Fruit fly (Drosophila melanogaster) whole organism, embryonic: ENCODE data around the gene inaF-B.

ENCODE experiments used
- BEAF-32 ChIP-seq: fragments of 200-800 bp; sonication (Bioruptor generic); optimal IDR thresholded peaks from 3 replicates; lab custom pipeline; 2017; ENCODE audit warnings: missing biosample characterization, missing genetic modification characterization, mild to moderate bottlenecking, moderate library complexity, missing genetic modification reagents
- CG12104 ChIP-seq: fragments of 200-800 bp; sonication (Bioruptor generic); optimal IDR thresholded peaks from 3 replicates; lab custom pipeline; 2016; ENCODE audit warnings: missing biosample characterization, missing genetic modification characterization
- CG12219 ChIP-seq: fragments of 200-800 bp; sonication (Bioruptor generic); optimal IDR thresholded peaks from 3 replicates; lab custom pipeline; 2018; ENCODE audit warnings: missing biosample characterization, mild to moderate bottlenecking, missing genetic modification characterization
- CG13287 ChIP-seq: fragments of 200-800 bp; sonication (Bioruptor generic); IDR thresholded peaks from 2 replicates; pipeline ENCODE4 v1.3.6; 2022; ENCODE audit warnings: missing biosample characterization, missing genetic modification characterization; ENCODE audit not compliant: partially characterized antibody
- CG14860 ChIP-seq: fragments of 200-800 bp; sonication (Bioruptor generic); IDR thresholded peaks from 3 replicates; pipeline ENCODE4 v1.3.6; 2022; ENCODE audit warnings: missing biosample characterization, missing genetic modification characterization; ENCODE audit not compliant: partially characterized antibody
- CG16813 ChIP-seq: fragments of 200-800 bp; sonication (Bioruptor generic); IDR thresholded peaks from 3 replicates; pipeline ENCODE4 v1.3.6; 2022; ENCODE audit warnings: missing biosample characterization, missing genetic modification characterization; ENCODE audit not compliant: partially characterized antibody
- CG18011 ChIP-seq: fragments of 200-800 bp; sonication (Bioruptor generic); optimal IDR thresholded peaks from 2 replicates; lab custom pipeline; 2017; ENCODE audit warnings: missing biosample characterization, missing genetic modification characterization, mild to moderate bottlenecking, moderate library complexity, missing genotype
- CG18764 ChIP-seq: fragments of 200-800 bp; sonication (Bioruptor generic); optimal IDR thresholded peaks from 3 replicates; lab custom pipeline; 2016; ENCODE audit warnings: missing biosample characterization, missing genetic modification characterization
- CG2116 ChIP-seq: fragments of 200-800 bp; sonication (Bioruptor generic); optimal IDR thresholded peaks from 3 replicates; lab custom pipeline; 2018; ENCODE audit warnings: missing biosample characterization, mild to moderate bottlenecking, missing genetic modification characterization
- CG2202 ChIP-seq: fragments of 200-800 bp; sonication (Bioruptor generic); optimal IDR thresholded peaks from 2 replicates; lab custom pipeline; 2018; ENCODE audit warnings: missing biosample characterization, mild to moderate bottlenecking, missing genetic modification characterization
- CG31224 ChIP-seq: fragments of 200-800 bp; sonication (Bioruptor generic); IDR thresholded peaks from 2 replicates; pipeline ENCODE4 v1.3.6; 2022; ENCODE audit warnings: missing biosample characterization, missing genetic modification characterization
- CG32772 ChIP-seq: fragments of 200-800 bp; sonication (Bioruptor generic); IDR thresholded peaks from 2 replicates; pipeline ENCODE4 v1.3.6; 2022; ENCODE audit warnings: missing biosample characterization, missing genetic modification characterization
- CG4282 ChIP-seq: fragments of 200-800 bp; sonication (Bioruptor generic); optimal IDR thresholded peaks from 2 replicates; lab custom pipeline; 2016; ENCODE audit warnings: missing biosample characterization, missing genetic modification characterization
- CG43689 ChIP-seq: fragments of 200-800 bp; sonication (Bioruptor generic); IDR thresholded peaks from 2 replicates; pipeline ENCODE4 v1.3.6; 2022; ENCODE audit warnings: missing biosample characterization, missing genetic modification characterization
- CG4820 ChIP-seq: fragments of 200-800 bp; sonication (Bioruptor generic); optimal IDR thresholded peaks from 3 replicates; lab custom pipeline; 2016; ENCODE audit warnings: missing biosample characterization, missing genetic modification characterization
- CG4854 ChIP-seq: fragments of 200-800 bp; sonication (Bioruptor generic); optimal IDR thresholded peaks from 2 replicates; lab custom pipeline; 2016; ENCODE audit warnings: missing biosample characterization, missing genetic modification characterization, inconsistent platforms
- CG7963 ChIP-seq: fragments of 200-800 bp; sonication (Bioruptor generic); IDR thresholded peaks from 3 replicates; pipeline ENCODE4 v1.3.6; 2022; ENCODE audit warnings: missing biosample characterization, missing genetic modification characterization; ENCODE audit not compliant: partially characterized antibody
- Camta ChIP-seq: fragments of 200-800 bp; sonication (Bioruptor generic); optimal IDR thresholded peaks from 2 replicates; lab custom pipeline; 2016; ENCODE audit warnings: missing biosample characterization, missing genetic modification characterization
- Drgx ChIP-seq: fragments of 200-800 bp; sonication (Bioruptor generic); IDR thresholded peaks from 2 replicates; pipeline ENCODE4 v1.3.6; 2022; ENCODE audit warnings: missing biosample characterization, missing genetic modification characterization
- E2f2 ChIP-seq: fragments of 200-800 bp; sonication (Bioruptor generic); IDR thresholded peaks from 2 replicates; pipeline ENCODE4 v1.3.6; 2022; ENCODE audit warnings: missing biosample characterization, missing genetic modification characterization
- Elba2 ChIP-seq: fragments of 200-800 bp; sonication (Bioruptor generic); optimal IDR thresholded peaks from 3 replicates; lab custom pipeline; 2016; ENCODE audit warnings: missing biosample characterization, missing genetic modification characterization
- HHEX ChIP-seq: fragments of 200-800 bp; sonication (Bioruptor generic); optimal IDR thresholded peaks from 3 replicates; lab custom pipeline; 2017; ENCODE audit warnings: missing biosample characterization, mild to moderate bottlenecking, missing genetic modification characterization, missing genetic modification reagents
- HLH54F ChIP-seq: fragments of 200-800 bp; sonication (Bioruptor generic); optimal IDR thresholded peaks from 3 replicates; lab custom pipeline; 2016; ENCODE audit warnings: missing biosample characterization, missing genetic modification characterization
- Mes4 ChIP-seq: fragments of 200-800 bp; sonication (Bioruptor generic); optimal IDR thresholded peaks from 2 replicates; lab custom pipeline; 2016; ENCODE audit warnings: missing biosample characterization, missing genetic modification characterization
- NC2β ChIP-seq: fragments of 200-800 bp; sonication (Bioruptor generic); optimal IDR thresholded peaks from 2 replicates; lab custom pipeline; 2016; ENCODE audit warnings: missing biosample characterization, missing genetic modification characterization
- Spps ChIP-seq: fragments of 200-800 bp; sonication (Bioruptor generic); optimal IDR thresholded peaks from 2 replicates; lab custom pipeline; 2018; ENCODE audit warnings: missing biosample characterization, mild to moderate bottlenecking, missing genetic modification characterization
- ab ChIP-seq: fragments of 200-800 bp; sonication (Bioruptor generic); optimal IDR thresholded peaks from 2 replicates; lab custom pipeline; 2016; ENCODE audit warnings: missing biosample characterization, missing genetic modification characterization
- btn ChIP-seq: fragments of 200-800 bp; sonication (Bioruptor generic); optimal IDR thresholded peaks from 2 replicates; lab custom pipeline; 2016; ENCODE audit warnings: missing biosample characterization, missing genetic modification characterization
- chn ChIP-seq: fragments of 200-800 bp; sonication (Bioruptor generic); optimal IDR thresholded peaks from 2 replicates; lab custom pipeline; 2016; ENCODE audit warnings: missing biosample characterization, missing genetic modification characterization
- ci ChIP-seq: fragments of 200-800 bp; sonication (Bioruptor generic); IDR thresholded peaks from 3 replicates; pipeline ENCODE4 v1.3.6; 2022; ENCODE audit warnings: missing biosample characterization, missing genetic modification characterization
- crp ChIP-seq, 2 experiments: fragments of 200-800 bp; sonication (Bioruptor generic); optimal IDR thresholded peaks; 2 replicates in 1 of 2; 3 replicates in 1 of 2; lab custom pipeline; 2017; ENCODE audit warnings: missing biosample characterization in 2 of 2, missing genetic modification characterization in 2 of 2, mild to moderate bottlenecking in 1 of 2, moderate library complexity in 1 of 2
- disco-r ChIP-seq: fragments of 200-800 bp; sonication (Bioruptor generic); optimal IDR thresholded peaks from 2 replicates; lab custom pipeline; 2016; ENCODE audit warnings: missing biosample characterization, missing genetic modification characterization
- dmrt11E ChIP-seq: fragments of 200-800 bp; sonication (Bioruptor generic); optimal IDR thresholded peaks from 3 replicates; lab custom pipeline; 2018; ENCODE audit warnings: missing biosample characterization, mild to moderate bottlenecking, missing genetic modification characterization, moderate library complexity
- ewg ChIP-seq: fragments of 200-800 bp; sonication (Bioruptor generic); optimal IDR thresholded peaks from 3 replicates; lab custom pipeline; 2017; ENCODE audit warnings: mild to moderate bottlenecking, missing biosample characterization, missing genetic modification reagents, missing genetic modification characterization
- gro ChIP-seq: fragments of 200-800 bp; sonication (Bioruptor generic); optimal IDR thresholded peaks from 2 replicates; lab custom pipeline; 2016; ENCODE audit warnings: missing biosample characterization, missing genetic modification characterization
- h ChIP-seq: fragments of >200 bp; optimal IDR thresholded peaks from 2 replicates; lab custom pipeline; 2017
- insv ChIP-seq, 2 experiments: fragments of 200-800 bp; sonication (Bioruptor generic); optimal IDR thresholded peaks; 3 replicates each; lab custom pipeline; 2016 to 2018; ENCODE audit warnings: missing biosample characterization in 2 of 2, missing genetic modification characterization in 2 of 2
- jumu ChIP-seq: fragments of 200-800 bp; sonication (Bioruptor generic); optimal IDR thresholded peaks from 3 replicates; lab custom pipeline; 2016; ENCODE audit warnings: missing biosample characterization, missing genetic modification characterization
- lola ChIP-seq, 3 experiments: fragments of >200 bp in 2 of 3; fragments of 200-800 bp in 1 of 3; sonication (Bioruptor generic) in 1 of 3; optimal IDR thresholded peaks; 2 replicates each; lab custom pipeline; 2017 to 2019; ENCODE audit warnings: missing biosample characterization in 3 of 3, missing genetic modification characterization in 3 of 3, mild to moderate bottlenecking in 1 of 3, moderate library complexity in 1 of 3
- mirr ChIP-seq: fragments of 200-800 bp; sonication (Bioruptor generic); optimal IDR thresholded peaks from 3 replicates; lab custom pipeline; 2018; ENCODE audit warnings: missing biosample characterization, mild to moderate bottlenecking, missing genetic modification characterization
- nom ChIP-seq: fragments of 200-800 bp; sonication (Bioruptor generic); optimal IDR thresholded peaks from 2 replicates; lab custom pipeline; 2017; ENCODE audit warnings: missing biosample characterization, missing genetic modification characterization, mild to moderate bottlenecking, moderate library complexity, missing genetic modification reagents
- oc ChIP-seq: fragments of 200-800 bp; sonication (Bioruptor generic); optimal IDR thresholded peaks from 2 replicates; lab custom pipeline; 2018; ENCODE audit warnings: missing biosample characterization, mild to moderate bottlenecking, missing genetic modification characterization, moderate library complexity
- sim ChIP-seq: fragments of 200-800 bp; sonication (Bioruptor generic); IDR thresholded peaks from 2 replicates; pipeline ENCODE4 v1.3.6; 2022; ENCODE audit warnings: missing biosample characterization, missing genetic modification characterization
- slbo ChIP-seq: fragments of 200-800 bp; sonication (Bioruptor generic); IDR thresholded peaks from 2 replicates; pipeline ENCODE4 v1.3.6; 2022; ENCODE audit warnings: missing biosample characterization, missing genetic modification characterization
- sna ChIP-seq: fragments of 200-800 bp; sonication (Bioruptor generic); IDR thresholded peaks from 2 replicates; pipeline ENCODE4 v1.3.6; 2022; ENCODE audit warnings: missing biosample characterization, missing genetic modification characterization; ENCODE audit not compliant: partially characterized antibody
- sug ChIP-seq: fragments of 200-800 bp; optimal IDR thresholded peaks from 2 replicates; lab custom pipeline; 2019; ENCODE audit warnings: missing biosample characterization, mild to moderate bottlenecking, missing genetic modification characterization, moderate library complexity
- vnd ChIP-seq: fragments of 200-800 bp; sonication (Bioruptor generic); IDR thresholded peaks from 3 replicates; pipeline ENCODE4 v1.3.6; 2022; ENCODE audit warnings: missing biosample characterization, missing genetic modification characterization; ENCODE audit not compliant: partially characterized antibody
- z ChIP-seq: fragments of 200-800 bp; sonication (Bioruptor generic); IDR thresholded peaks from 3 replicates; pipeline ENCODE4 v1.3.6; 2022; ENCODE audit warnings: missing biosample characterization, missing genetic modification characterization
- zf30C ChIP-seq: fragments of 200-800 bp; sonication (Bioruptor generic); optimal IDR thresholded peaks from 3 replicates; lab custom pipeline; 2018; ENCODE audit warnings: missing biosample characterization, mild to moderate bottlenecking, missing genetic modification characterization

inaF-B gene

dm6 chrX:11714529-11715262 is 17.9 kb downstream of the inaF-B start (continued):
- TF ChIP-seq HLH54F (GFP tag; lab: Kevin White, UChicago), result peak; percentile 85
- peak; percentile 87 for TF ChIP-seq jumu
- TF ChIP-seq CG18764, result no peak
- no peak for TF ChIP-seq CG2202 (tag; lab: Kevin White, UChicago)
- TF ChIP-seq ci (GFP tag; lab: Robert Waterston, UW), result peak; percentile 78
- TF ChIP-seq Camta, result peak; percentile 9
- TF ChIP-seq gro (GFP tag; lab: Kevin White, UChicago), result peak; percentile 44
- no peak for TF ChIP-seq btn
- TF ChIP-seq Mes4 (GFP tag; lab: Kevin White, UChicago), result peak; percentile 69
- peak; percentile 45 for TF ChIP-seq sug
- peak; percentile 53 for TF ChIP-seq oc (tag; lab: Kevin White, UChicago)
- TF ChIP-seq zf30C (GFP tag; lab: Kevin White, UChicago), result no peak
- peak; percentile 61 for TF ChIP-seq BEAF-32 (GFP tag; lab: Kevin White, UChicago)
- TF ChIP-seq ab (GFP tag; lab: Kevin White, UChicago), result no peak
- peak; percentile 48; the same call in 1 of the 2 replicates for TF ChIP-seq CG13287
- TF ChIP-seq nom (GFP tag; lab: Kevin White, UChicago), result peak; percentile 53
- no peak for TF ChIP-seq CG4282 (GFP tag; lab: Kevin White, UChicago)
- peak; percentile 100 for TF ChIP-seq CG4820
- TF ChIP-seq dmrt11E (tag; lab: Kevin White, UChicago), result no peak
- TF ChIP-seq CG7963 (GFP tag; lab: Robert Waterston, UW), result 0 out of 3 replicates have a peak, but pooled peaks have one; percentile 57
- no peak for TF ChIP-seq CG14860
- peak; percentile 8 for TF ChIP-seq mirr (GFP tag; lab: Kevin White, UChicago)
- peak in 1 of 3 experiments; percentile 23 for TF ChIP-seq lola (GFP tag; optimal IDR thresholded peaks at IDR 0.05; lab: Kevin White, UChicago)
- TF ChIP-seq vnd (GFP tag; lab: Robert Waterston, UW), result no peak
- peak in 1 of 2 experiments; percentile 67 for TF ChIP-seq crp (GFP tag; optimal IDR thresholded peaks at IDR 0.05; lab: Kevin White, UChicago)
- TF ChIP-seq CG2116, result no peak
- TF ChIP-seq CG12104 (GFP tag; lab: Kevin White, UChicago), result no peak
- no peak for TF ChIP-seq h (lab: Kevin White, UChicago)
- no peak for TF ChIP-seq sna (GFP tag; lab: Robert Waterston, UW)
- no peak for TF ChIP-seq Elba2 (GFP tag; lab: Kevin White, UChicago)
- peak; percentile 52 for TF ChIP-seq disco-r
- peak; percentile 70 for TF ChIP-seq HHEX (GFP tag; lab: Kevin White, UChicago)
- peak; percentile 84 for TF ChIP-seq slbo (GFP tag; lab: Robert Waterston, UW)
- TF ChIP-seq CG16813, result 0 out of 3 replicates have a peak, but pooled peaks have one; percentile 35
- peak; percentile 40 for TF ChIP-seq CG4854 (GFP tag; lab: Kevin White, UChicago)
- peak in 1 of 2 experiments; percentile 79 for TF ChIP-seq insv (GFP tag; optimal IDR thresholded peaks at IDR 0.05; lab: Kevin White, UChicago)
- TF ChIP-seq CG18011, result peak; percentile 64
- TF ChIP-seq z (GFP tag; lab: Robert Waterston, UW), result peak; percentile 43; the same call in 1 of the 3 replicates
- no peak for TF ChIP-seq Spps (tag; lab: Kevin White, UChicago)
- peak; percentile 59 for TF ChIP-seq Drgx (GFP tag; lab: Robert Waterston, UW)
- TF ChIP-seq NC2β (GFP tag; lab: Kevin White, UChicago), result peak; percentile 23
- no peak for TF ChIP-seq CG43689 (GFP tag; lab: Robert Waterston, UW)
- peak; percentile 44 for TF ChIP-seq ewg
- TF ChIP-seq CG31224, result peak; percentile 62
- TF ChIP-seq sim, result no peak
- TF ChIP-seq CG12219 (GFP tag; lab: Kevin White, UChicago), result peak; percentile 53
- peak; percentile 51 for TF ChIP-seq E2f2 (GFP tag; lab: Robert Waterston, UW)
- peak; percentile 25 for TF ChIP-seq chn (GFP tag; lab: Kevin White, UChicago)
- peak; percentile 53 for TF ChIP-seq CG32772 (GFP tag; lab: Robert Waterston, UW)
